Worm (Caenorhabditis elegans) whole organism, young adult: ENCODE data around the gene bas-1.

Source experiments
- B0336.3 ChIP-seq: fragments of 200-800 bp; sonication (Bioruptor generic); IDR thresholded peaks from 2 replicates; pipeline ENCODE4 v1.3.6; 2022; ENCODE audit warnings: missing genetic modification characterization, missing compliant biosample characterization
- C06A6.2 ChIP-seq: fragments of 200-800 bp; sonication (Bioruptor generic); conservative IDR thresholded peaks from 2 replicates; pipeline ENCODE4 v1.3.6; 2022; ENCODE audit warnings: missing genetic modification characterization, missing compliant biosample characterization
- C17E4.6 ChIP-seq: fragments of 200-800 bp; sonication (Bioruptor generic); IDR thresholded peaks from 2 replicates; pipeline ENCODE4 v1.3.6; 2022; ENCODE audit warnings: missing genetic modification reagents, missing genetic modification characterization, missing compliant biosample characterization
- D2030.7 ChIP-seq: fragments of 200-800 bp; sonication (Bioruptor generic); IDR thresholded peaks from 2 replicates; pipeline ENCODE4 v1.3.6; 2022; ENCODE audit warnings: missing genetic modification reagents, missing genetic modification characterization, missing compliant biosample characterization
- F10E7.11 ChIP-seq: sonication (generic microtip); optimal IDR thresholded peaks from 2 replicates; lab custom pipeline; 2017; ENCODE audit warnings: mild to moderate bottlenecking, missing genetic modification characterization, moderate library complexity, missing compliant biosample characterization
- F33H1.4 ChIP-seq: fragments of 200-800 bp; sonication (Bioruptor generic); IDR thresholded peaks from 2 replicates; pipeline ENCODE4 v1.3.6; 2022; ENCODE audit warnings: missing genetic modification reagents, missing genetic modification characterization, missing compliant biosample characterization
- F49E8.2 ChIP-seq: sonication (generic microtip); optimal IDR thresholded peaks from 3 replicates; lab custom pipeline; 2017; ENCODE audit warnings: missing genetic modification characterization, mild to moderate bottlenecking, missing compliant biosample characterization, antibody characterized with exemption, moderate library complexity; ENCODE audit not compliant: insufficient read depth
- F55B11.4 ChIP-seq: sonication (generic microtip); optimal IDR thresholded peaks from 2 replicates; lab custom pipeline; 2016; ENCODE audit warnings: missing compliant biosample characterization, missing genetic modification characterization, borderline replicate concordance; ENCODE audit not compliant: insufficient read depth
- K12H6.12 ChIP-seq: fragments of 200-800 bp; sonication (Bioruptor generic); optimal IDR thresholded peaks from 2 replicates; lab custom pipeline; 2018; ENCODE audit warnings: mild to moderate bottlenecking, missing genetic modification characterization, missing compliant biosample characterization
- Y56A3A.18 ChIP-seq: fragments of 200-800 bp; sonication (Bioruptor generic); IDR thresholded peaks from 2 replicates; pipeline ENCODE4 v1.3.6; 2022; ENCODE audit warnings: missing genetic modification reagents, missing genetic modification characterization, missing compliant biosample characterization
- Y95B8A.8 ChIP-seq: fragments of 200-800 bp; sonication (Bioruptor generic); IDR thresholded peaks from 2 replicates; pipeline ENCODE4 v1.3.6; 2022; ENCODE audit warnings: missing genetic modification reagents, missing genetic modification characterization, missing compliant biosample characterization
- ZK185.1 ChIP-seq: sonication (generic microtip); optimal IDR thresholded peaks from 2 replicates; lab custom pipeline; 2016; ENCODE audit warnings: mild to moderate bottlenecking, missing genetic modification characterization, missing compliant biosample characterization; ENCODE audit not compliant: poor library complexity, severe bottlenecking
- aptf-2 ChIP-seq: fragments of 200-800 bp; sonication (Bioruptor generic); conservative IDR thresholded peaks from 2 replicates; pipeline ENCODE4 v1.3.6; 2022; ENCODE audit warnings: missing genetic modification reagents, missing genetic modification characterization, missing compliant biosample characterization
- attf-3 ChIP-seq: fragments of 200-800 bp; sonication (Bioruptor generic); conservative IDR thresholded peaks from 2 replicates; pipeline ENCODE4 v1.3.6; 2022; ENCODE audit warnings: missing genetic modification reagents, missing genetic modification characterization, missing compliant biosample characterization
- attf-5 ChIP-seq: fragments of 200-800 bp; sonication (Bioruptor generic); optimal IDR thresholded peaks from 2 replicates; lab custom pipeline; 2018; ENCODE audit warnings: mild to moderate bottlenecking, missing genetic modification characterization, missing compliant biosample characterization
- cebp-1 ChIP-seq, 2 experiments: fragments of 200-800 bp in 1 of 2; sonication (Bioruptor generic) in 1 of 2; sonication (generic microtip) in 1 of 2; IDR thresholded peaks in 1 of 2; optimal IDR thresholded peaks in 1 of 2; 2 replicates each; pipeline versions ENCODE4 v1.3.6 to Lab custom; 2017 to 2022; ENCODE audit warnings: missing compliant biosample characterization in 2 of 2, missing genetic modification characterization in 2 of 2, mild to moderate bottlenecking in 1 of 2, missing genetic modification reagents in 1 of 2, moderate library complexity in 1 of 2
- ceh-27 ChIP-seq: fragments of 200-800 bp; sonication (Bioruptor generic); optimal IDR thresholded peaks from 2 replicates; lab custom pipeline; 2018; ENCODE audit warnings: mild to moderate bottlenecking, missing genetic modification characterization, moderate library complexity, missing compliant biosample characterization
- die-1 ChIP-seq: sonication (generic microtip); optimal IDR thresholded peaks from 2 replicates; lab custom pipeline; 2016; ENCODE audit warnings: missing genotype, mild to moderate bottlenecking, missing genetic modification characterization, missing compliant biosample characterization
- dox-1 ChIP-seq: fragments of 200-800 bp; sonication (Bioruptor generic); IDR thresholded peaks from 2 replicates; pipeline ENCODE4 v1.3.6; 2022; ENCODE audit warnings: missing genetic modification reagents, missing genetic modification characterization, missing compliant biosample characterization
- efl-1 ChIP-seq: fragments of 150-350 bp; optimal IDR thresholded peaks from 2 replicates; lab custom pipeline; 2014; ENCODE audit warnings: missing biosample characterization, missing genetic modification reagents, missing genetic modification characterization
- ekl-4 ChIP-seq: fragments of 200-800 bp; sonication (Bioruptor generic); IDR thresholded peaks from 2 replicates; pipeline ENCODE4 v1.3.6; 2022; ENCODE audit warnings: missing genetic modification reagents, missing genetic modification characterization, missing compliant biosample characterization
- ets-4 ChIP-seq: fragments of 200-800 bp; sonication (Bioruptor generic); optimal IDR thresholded peaks from 2 replicates; lab custom pipeline; 2018; ENCODE audit warnings: mild to moderate bottlenecking, missing genetic modification characterization, missing compliant biosample characterization
- hlh-12 ChIP-seq: sonication (generic microtip); optimal IDR thresholded peaks from 2 replicates; lab custom pipeline; 2016; ENCODE audit warnings: missing genetic modification characterization, missing compliant biosample characterization
- hmg-1.2 ChIP-seq: fragments of 200-800 bp; sonication (Bioruptor generic); IDR thresholded peaks from 2 replicates; pipeline ENCODE4 v1.3.6; 2022; ENCODE audit warnings: missing genetic modification reagents, missing genetic modification characterization, missing compliant biosample characterization
- hrde-1 ChIP-seq: sonication (generic microtip); optimal IDR thresholded peaks from 2 replicates; lab custom pipeline; 2016; ENCODE audit warnings: missing genetic modification characterization, mild to moderate bottlenecking, missing compliant biosample characterization, moderate library complexity, missing genotype, missing genetic modification reagents, borderline replicate concordance
- let-607 ChIP-seq, 2 experiments: fragments of 200-800 bp in 1 of 2; sonication (Bioruptor generic) in 1 of 2; sonication (generic microtip) in 1 of 2; optimal IDR thresholded peaks; 2 replicates each; lab custom pipeline; 2016 to 2018; ENCODE audit warnings: mild to moderate bottlenecking in 2 of 2, missing compliant biosample characterization in 2 of 2, missing genetic modification characterization in 2 of 2, moderate library complexity in 2 of 2, missing genotype in 1 of 2
- lin-35 ChIP-seq, 3 experiments: fragments of 150-350 bp in 2 of 3; sonication (generic microtip) in 1 of 3; optimal IDR thresholded peaks; 2 replicates each; lab custom pipeline; 2014 to 2018; ENCODE audit warnings: missing biosample characterization in 3 of 3, missing genetic modification characterization in 3 of 3, missing genetic modification reagents in 3 of 3
- lin-40 ChIP-seq: sonication (generic microtip); optimal IDR thresholded peaks from 2 replicates; lab custom pipeline; 2016; ENCODE audit warnings: missing genetic modification characterization, mild to moderate bottlenecking, missing compliant biosample characterization, missing genotype, missing genetic modification reagents
- lin-54 ChIP-seq: fragments of 200-800 bp; sonication (Bioruptor generic); optimal IDR thresholded peaks from 2 replicates; lab custom pipeline; 2018; ENCODE audit warnings: mild to moderate bottlenecking, missing genetic modification characterization, missing compliant biosample characterization
- lsl-1 ChIP-seq: fragments of 200-800 bp; sonication (Bioruptor generic); optimal IDR thresholded peaks from 2 replicates; lab custom pipeline; 2018; ENCODE audit warnings: mild to moderate bottlenecking, missing genetic modification characterization, moderate library complexity, missing compliant biosample characterization
- madf-6 ChIP-seq: fragments of 200-800 bp; sonication (Bioruptor generic); IDR thresholded peaks from 2 replicates; pipeline ENCODE4 v1.3.6; 2022; ENCODE audit warnings: missing genetic modification reagents, missing genetic modification characterization, missing compliant biosample characterization
- madf-8 ChIP-seq: fragments of 200-800 bp; sonication (Bioruptor generic); conservative IDR thresholded peaks from 2 replicates; pipeline ENCODE4 v1.3.6; 2022; ENCODE audit warnings: missing genetic modification reagents, missing genetic modification characterization, missing compliant biosample characterization
- mcd-1 ChIP-seq: fragments of 200-800 bp; sonication (Bioruptor generic); IDR thresholded peaks from 2 replicates; pipeline ENCODE4 v1.3.6; 2022; ENCODE audit warnings: missing genetic modification reagents, missing genetic modification characterization, missing compliant biosample characterization
- nfyb-1 ChIP-seq: fragments of 200-800 bp; sonication (Bioruptor generic); IDR thresholded peaks from 2 replicates; pipeline ENCODE4 v1.3.6; 2022; ENCODE audit warnings: missing genetic modification reagents, missing genetic modification characterization, missing compliant biosample characterization
- nhr-120 ChIP-seq: fragments of 200-800 bp; sonication (Bioruptor generic); IDR thresholded peaks from 2 replicates; pipeline ENCODE4 v1.3.6; 2022; ENCODE audit warnings: missing genetic modification characterization, missing compliant biosample characterization
- nhr-80 ChIP-seq: sonication (generic microtip); optimal IDR thresholded peaks from 2 replicates; lab custom pipeline; 2016; ENCODE audit warnings: missing genetic modification characterization, missing compliant biosample characterization
- nhr-90 ChIP-seq: sonication (generic microtip); optimal IDR thresholded peaks from 2 replicates; lab custom pipeline; 2016; ENCODE audit warnings: missing genotype, mild to moderate bottlenecking, missing genetic modification characterization, missing compliant biosample characterization
- pha-4 ChIP-seq: fragments of 150-350 bp; sonication (generic microtip); optimal IDR thresholded peaks from 2 replicates; lab custom pipeline; 2014; ENCODE audit warnings: missing biosample characterization, missing genetic modification reagents, missing genetic modification characterization
- rcor-1 ChIP-seq: fragments of 200-800 bp; sonication (Bioruptor generic); IDR thresholded peaks from 2 replicates; pipeline ENCODE4 v1.3.6; 2022; ENCODE audit warnings: missing genetic modification reagents, missing genetic modification characterization, missing compliant biosample characterization
- sdz-38 ChIP-seq: sonication (generic microtip); optimal IDR thresholded peaks from 2 replicates; lab custom pipeline; 2016; ENCODE audit warnings: missing genotype, missing genetic modification characterization, missing compliant biosample characterization
- snpc-4 ChIP-seq, 5 experiments: fragments of 150-350 bp in 1 of 5; sonication (generic microtip) in 4 of 5; optimal IDR thresholded peaks; 2 replicates each; lab custom pipeline; 2014 to 2018; ENCODE audit warnings: missing genetic modification characterization in 5 of 5, missing biosample characterization in 3 of 5, antibody characterized with exemption in 2 of 5, mild to moderate bottlenecking in 2 of 5, missing compliant biosample characterization in 2 of 5, missing genotype in 2 of 5, moderate library complexity in 2 of 5, missing genetic modification reagents in 1 of 5
- somi-1 ChIP-seq: fragments of 200-800 bp; sonication (Bioruptor generic); optimal IDR thresholded peaks from 2 replicates; lab custom pipeline; 2018; ENCODE audit warnings: mild to moderate bottlenecking, missing genetic modification characterization, missing compliant biosample characterization
- zfh-2 ChIP-seq: fragments of 200-800 bp; sonication (Bioruptor generic); conservative IDR thresholded peaks from 2 replicates; pipeline ENCODE4 v1.3.6; 2022; ENCODE audit warnings: missing genetic modification reagents, missing genetic modification characterization, missing compliant biosample characterization
- ztf-22 ChIP-seq: fragments of 200-800 bp; sonication (Bioruptor generic); optimal IDR thresholded peaks from 2 replicates; lab custom pipeline; 2018; ENCODE audit warnings: mild to moderate bottlenecking, missing genetic modification characterization, moderate library complexity, missing compliant biosample characterization
- ztf-26 ChIP-seq: sonication (generic microtip); optimal IDR thresholded peaks from 2 replicates; lab custom pipeline; 2017; ENCODE audit warnings: missing genetic modification characterization, missing compliant biosample characterization

The bas-1 gene

ce11 chrIII:5621236-5621635, 9.2 kb downstream of the bas-1 start:
- peak; percentile 63 for TF ChIP-seq ekl-4 (GFP tag; lab: Robert Waterston, UW)
- peak; percentile 86 for TF ChIP-seq zfh-2 (GFP tag; lab: Robert Waterston, UW)
- peak; percentile 93 for TF ChIP-seq hmg-1.2
- peak; percentile 8; the same call in 1 of the 2 replicates for TF ChIP-seq D2030.7 (GFP tag; lab: Robert Waterston, UW)
- TF ChIP-seq lin-40 (tag; lab: Kevin White, UChicago), result peak; percentile 58
- TF ChIP-seq hrde-1 (tag; lab: Kevin White, UChicago), result no peak
- 0 out of 2 replicates have a peak, but pooled peaks have one; percentile 23 for TF ChIP-seq rcor-1 (GFP tag; lab: Robert Waterston, UW)
- TF ChIP-seq nfyb-1 (GFP tag; lab: Robert Waterston, UW), result no peak
- TF ChIP-seq sdz-38 (tag; lab: Kevin White, UChicago), result no peak
- no peak for TF ChIP-seq lsl-1
- no peak for TF ChIP-seq F49E8.2 (tag; lab: Kevin White, UChicago)
- peak; percentile 81 for TF ChIP-seq dox-1 (GFP tag; lab: Robert Waterston, UW)
- no peak for TF ChIP-seq F10E7.11 (tag; lab: Kevin White, UChicago)
- TF ChIP-seq nhr-80, result peak; percentile 96
- no peak for TF ChIP-seq ztf-22 (GFP tag; lab: Kevin White, UChicago)
- no peak for TF ChIP-seq cebp-1 (GFP tag; IDR thresholded peaks at IDR 0.05; lab: Robert Waterston, UW)
- TF ChIP-seq cebp-1 (tag; optimal IDR thresholded peaks at IDR 0.05; lab: Kevin White, UChicago), result peak; percentile 71
- peak; percentile 77; the same call in 1 of the 2 replicates for TF ChIP-seq aptf-2 (GFP tag; lab: Robert Waterston, UW)
- 0 out of 2 replicates have a peak, but pooled peaks have one; percentile 21 for TF ChIP-seq mcd-1 (GFP tag; lab: Robert Waterston, UW)
- TF ChIP-seq nhr-90 (tag; lab: Kevin White, UChicago), result peak; percentile 17
- TF ChIP-seq attf-5 (GFP tag; lab: Kevin White, UChicago), result peak; percentile 82
- TF ChIP-seq Y56A3A.18 (GFP tag; lab: Robert Waterston, UW), result no peak
- TF ChIP-seq somi-1 (GFP tag; lab: Kevin White, UChicago), result peak; percentile 26
- TF ChIP-seq efl-1 (GFP tag; lab: Kevin White, UChicago), result peak; percentile 47
- no peak for TF ChIP-seq ztf-26 (tag; lab: Kevin White, UChicago)
- TF ChIP-seq die-1 (tag; lab: Kevin White, UChicago), result peak; percentile 29
- peak; percentile 75 for TF ChIP-seq madf-6 (GFP tag; lab: Robert Waterston, UW)
- TF ChIP-seq B0336.3, result peak; percentile 40; the same call in 1 of the 2 replicates
- TF ChIP-seq madf-8 (GFP tag; lab: Robert Waterston, UW), result peak; percentile 19; the same call in 1 of the 2 replicates
- TF ChIP-seq snpc-4 (GFP tag; optimal IDR thresholded peaks at IDR 0.05; lab: Kevin White, UChicago), result peak; percentile 22
- peak in 3 of 4 experiments; percentile 20 to 50 (median 48) for TF ChIP-seq snpc-4 (tag; optimal IDR thresholded peaks at IDR 0.05; lab: Kevin White, UChicago)
- TF ChIP-seq pha-4, result no peak
- TF ChIP-seq let-607 (tag; optimal IDR thresholded peaks at IDR 0.05; lab: Kevin White, UChicago), result peak in 1 of 2 experiments; percentile 58
- no peak for TF ChIP-seq nhr-120 (GFP tag; lab: Robert Waterston, UW)
- no peak for TF ChIP-seq F33H1.4
- TF ChIP-seq C06A6.2 (GFP tag; lab: Robert Waterston, UW), result 0 out of 2 replicates have a peak, but pooled peaks have one; percentile 27
- peak in 1 of 3 experiments; percentile 34 for TF ChIP-seq lin-35 (GFP tag; optimal IDR thresholded peaks at IDR 0.05; lab: Kevin White, UChicago)
- peak; percentile 35 for TF ChIP-seq ZK185.1 (tag; lab: Kevin White, UChicago)
- peak; percentile 27 for TF ChIP-seq ceh-27
- TF ChIP-seq ets-4 (GFP tag; lab: Kevin White, UChicago), result peak; percentile 30
- peak; percentile 24 for TF ChIP-seq lin-54
- TF ChIP-seq Y95B8A.8 (GFP tag; lab: Robert Waterston, UW), result no peak
- peak; percentile 76 for TF ChIP-seq K12H6.12 (tag; lab: Kevin White, UChicago)
- TF ChIP-seq F55B11.4 (tag; lab: Kevin White, UChicago), result no peak
- peak; percentile 22; the same call in 1 of the 2 replicates for TF ChIP-seq C17E4.6 (GFP tag; lab: Robert Waterston, UW)
- TF ChIP-seq attf-3 (GFP tag; lab: Robert Waterston, UW), result no peak
- no peak for TF ChIP-seq hlh-12 (tag; lab: Kevin White, UChicago)
